Worm (Caenorhabditis elegans) whole organism, midembryonic: ENCODE results near the gene kmo-2.
"Not testable (repeated sequence)": the region's sequence is repeated elsewhere in the genome, so short reads cannot be mapped to it uniquely, and the experiment has no call there.

Source experiments
- T22C8.4 ChIP-seq: fragments of 200-800 bp; sonication (Bioruptor generic); IDR thresholded peaks from 2 replicates; pipeline ENCODE4 v1.3.6; 2022; ENCODE audit warnings: missing genetic modification characterization, missing compliant biosample characterization
- cog-1 ChIP-seq: sonication (generic microtip); optimal IDR thresholded peaks from 2 replicates; lab custom pipeline; 2016; ENCODE audit warnings: missing genetic modification characterization, missing compliant biosample characterization
- flt-1 ChIP-seq: fragments of 200-800 bp; sonication (Bioruptor generic); IDR thresholded peaks from 2 replicates; pipeline ENCODE4 v1.3.6; 2022; ENCODE audit warnings: missing genetic modification characterization, missing compliant biosample characterization
- med-1 ChIP-seq: sonication (generic microtip); optimal IDR thresholded peaks from 2 replicates; lab custom pipeline; 2017; ENCODE audit warnings: missing genetic modification characterization, mild to moderate bottlenecking, missing compliant biosample characterization, antibody characterized with exemption, missing genetic modification reagents; ENCODE audit not compliant: insufficient read depth
- tab-1 ChIP-seq: fragments of 200-800 bp; sonication (Bioruptor generic); IDR thresholded peaks from 2 replicates; pipeline ENCODE4 v1.3.6; 2022; ENCODE audit warnings: missing genetic modification characterization, missing compliant biosample characterization

DNA sequence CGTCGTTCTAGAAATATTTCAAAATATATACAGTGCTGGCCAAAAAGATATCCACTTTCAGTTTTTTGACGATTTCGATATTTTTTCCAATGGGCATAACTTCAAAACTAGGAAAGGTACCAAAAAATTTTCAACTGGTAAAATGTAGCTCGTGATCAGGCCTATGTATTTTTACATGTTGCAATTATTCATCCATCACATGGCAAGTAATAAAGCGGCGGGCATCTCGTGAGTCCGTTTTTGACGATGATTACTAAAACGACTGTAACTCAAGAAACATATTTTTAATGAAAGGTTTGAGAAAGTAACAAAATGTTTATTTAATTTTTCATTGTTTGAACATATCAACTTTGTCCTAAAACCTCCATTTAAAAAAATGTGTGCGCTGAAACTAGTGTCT, 48.3 kb downstream of the kmo-2 start, which contains the start of gene F10C2.3:
- TF ChIP-seq flt-1 (GFP tag; lab: Robert Waterston, UW); tab-1 (GFP tag; lab: Robert Waterston, UW); med-1; cog-1 (tag; lab: Kevin White, UChicago); T22C8.4 (GFP tag; lab: Robert Waterston, UW): not testable (repeated sequence)
